Fruit fly (Drosophila melanogaster) whole organism, embryonic: ENCODE data around the gene CG43354.

Experiments
- B-H2 ChIP-seq: fragments of 200-800 bp; sonication (Bioruptor generic); optimal IDR thresholded peaks from 2 replicates; lab custom pipeline; 2018; ENCODE audit warnings: missing biosample characterization, mild to moderate bottlenecking, missing genetic modification characterization
- BEAF-32 ChIP-seq: fragments of 200-800 bp; sonication (Bioruptor generic); optimal IDR thresholded peaks from 3 replicates; lab custom pipeline; 2017; ENCODE audit warnings: missing biosample characterization, missing genetic modification characterization, mild to moderate bottlenecking, moderate library complexity, missing genetic modification reagents
- Bdp1 ChIP-seq: fragments of 200-800 bp; sonication (Bioruptor generic); optimal IDR thresholded peaks from 3 replicates; lab custom pipeline; 2016; ENCODE audit warnings: missing biosample characterization, missing genetic modification characterization
- CG10462 ChIP-seq: fragments of 200-800 bp; sonication (Bioruptor generic); optimal IDR thresholded peaks from 2 replicates; lab custom pipeline; 2016; ENCODE audit warnings: missing biosample characterization, missing genetic modification characterization
- CG11723 ChIP-seq: fragments of 200-800 bp; sonication (Bioruptor generic); optimal IDR thresholded peaks from 2 replicates; lab custom pipeline; 2017; ENCODE audit warnings: missing biosample characterization, mild to moderate bottlenecking, missing genetic modification characterization
- CG12071 ChIP-seq: fragments of 200-800 bp; sonication (Bioruptor generic); optimal IDR thresholded peaks from 3 replicates; lab custom pipeline; 2018; ENCODE audit warnings: missing biosample characterization, mild to moderate bottlenecking, missing genetic modification characterization
- CG1233 ChIP-seq: fragments of 200-800 bp; sonication (Bioruptor generic); optimal IDR thresholded peaks from 4 replicates; lab custom pipeline; 2018; ENCODE audit warnings: missing biosample characterization, mild to moderate bottlenecking, missing genetic modification characterization
- CG14014 ChIP-seq: fragments of 200-800 bp; sonication (Bioruptor generic); IDR thresholded peaks from 2 replicates; pipeline ENCODE4 v1.3.6; 2022; ENCODE audit warnings: missing biosample characterization, missing genetic modification characterization
- CG14860 ChIP-seq: fragments of 200-800 bp; sonication (Bioruptor generic); IDR thresholded peaks from 3 replicates; pipeline ENCODE4 v1.3.6; 2022; ENCODE audit warnings: missing biosample characterization, missing genetic modification characterization; ENCODE audit not compliant: partially characterized antibody
- CG15011 ChIP-seq: fragments of 200-800 bp; sonication (Bioruptor generic); optimal IDR thresholded peaks from 3 replicates; lab custom pipeline; 2018; ENCODE audit warnings: missing biosample characterization, mild to moderate bottlenecking, missing genetic modification characterization
- CG18476 ChIP-seq: fragments of 200-800 bp; sonication (Bioruptor generic); optimal IDR thresholded peaks from 2 replicates; lab custom pipeline; 2016; ENCODE audit warnings: missing biosample characterization, mild to moderate bottlenecking, missing genetic modification characterization
- CG18599 ChIP-seq: fragments of 200-800 bp; sonication (Bioruptor generic); optimal IDR thresholded peaks from 3 replicates; lab custom pipeline; 2017; ENCODE audit warnings: missing biosample characterization, missing genetic modification characterization, mild to moderate bottlenecking, moderate library complexity, missing genetic modification reagents
- CG2875 ChIP-seq: fragments of 200-800 bp; sonication (Bioruptor generic); optimal IDR thresholded peaks from 2 replicates; lab custom pipeline; 2017; ENCODE audit warnings: missing biosample characterization, mild to moderate bottlenecking, missing genetic modification characterization, missing genetic modification reagents
- CG31441 ChIP-seq: fragments of 200-800 bp; sonication (Bioruptor generic); IDR thresholded peaks from 2 replicates; pipeline ENCODE4 v1.3.6; 2022; ENCODE audit warnings: missing biosample characterization, missing genetic modification characterization
- CG33557 ChIP-seq: fragments of 200-800 bp; sonication (Bioruptor generic); optimal IDR thresholded peaks from 2 replicates; lab custom pipeline; 2019; ENCODE audit warnings: missing biosample characterization, mild to moderate bottlenecking, missing genetic modification characterization, moderate library complexity
- CG34422 ChIP-seq: fragments of 200-800 bp; sonication (Bioruptor generic); IDR thresholded peaks from 3 replicates; pipeline ENCODE4 v1.3.6; 2022; ENCODE audit warnings: missing biosample characterization, missing genetic modification characterization
- CG4282 ChIP-seq: fragments of 200-800 bp; sonication (Bioruptor generic); optimal IDR thresholded peaks from 2 replicates; lab custom pipeline; 2016; ENCODE audit warnings: missing biosample characterization, missing genetic modification characterization
- CG5953 ChIP-seq: fragments of 200-800 bp; sonication (Bioruptor generic); IDR thresholded peaks from 2 replicates; pipeline ENCODE4 v1.3.6; 2022; ENCODE audit warnings: missing biosample characterization, missing genetic modification characterization
- CG6791 ChIP-seq: fragments of 200-800 bp; sonication (Bioruptor generic); IDR thresholded peaks from 3 replicates; pipeline ENCODE4 v1.3.6; 2022; ENCODE audit warnings: missing biosample characterization, missing genetic modification characterization; ENCODE audit not compliant: partially characterized antibody
- CG6813 ChIP-seq: fragments of 200-800 bp; sonication (Bioruptor generic); optimal IDR thresholded peaks from 2 replicates; lab custom pipeline; 2017; ENCODE audit warnings: missing biosample characterization, missing genetic modification characterization, mild to moderate bottlenecking, moderate library complexity, missing genetic modification reagents
- CG7839 ChIP-seq: fragments of 200-800 bp; sonication (Bioruptor generic); optimal IDR thresholded peaks from 3 replicates; lab custom pipeline; 2018; ENCODE audit warnings: missing biosample characterization, mild to moderate bottlenecking, missing genetic modification characterization, moderate library complexity
- CG8478 ChIP-seq: fragments of >200 bp; optimal IDR thresholded peaks from 2 replicates; lab custom pipeline; 2018
- CG9727 ChIP-seq: fragments of 200-800 bp; sonication (Bioruptor generic); optimal IDR thresholded peaks from 3 replicates; lab custom pipeline; 2017; ENCODE audit warnings: missing biosample characterization, mild to moderate bottlenecking, missing genetic modification characterization
- Dref ChIP-seq: fragments of 200-800 bp; sonication (Bioruptor generic); IDR thresholded peaks from 2 replicates; pipeline ENCODE4 v1.3.6; 2022; ENCODE audit warnings: missing biosample characterization, missing genetic modification characterization
- Lhr ChIP-seq: fragments of 200-800 bp; sonication (Bioruptor generic); optimal IDR thresholded peaks from 3 replicates; lab custom pipeline; 2017; ENCODE audit warnings: mild to moderate bottlenecking, missing biosample characterization, missing genetic modification reagents, missing genetic modification characterization
- MESR4 ChIP-seq: fragments of 200-800 bp; sonication (Bioruptor generic); optimal IDR thresholded peaks from 2 replicates; lab custom pipeline; 2018; ENCODE audit warnings: missing biosample characterization, mild to moderate bottlenecking, missing genetic modification characterization, moderate library complexity
- Mes4 ChIP-seq: fragments of 200-800 bp; sonication (Bioruptor generic); optimal IDR thresholded peaks from 2 replicates; lab custom pipeline; 2016; ENCODE audit warnings: missing biosample characterization, missing genetic modification characterization
- Myb ChIP-seq: fragments of 200-800 bp; sonication (Bioruptor generic); optimal IDR thresholded peaks from 2 replicates; lab custom pipeline; 2016; ENCODE audit warnings: missing biosample characterization, missing genetic modification characterization
- NfI ChIP-seq: fragments of 200-800 bp; sonication (Bioruptor generic); optimal IDR thresholded peaks from 3 replicates; lab custom pipeline; 2018; ENCODE audit warnings: missing biosample characterization, mild to moderate bottlenecking, missing genetic modification characterization, moderate library complexity
- Rx ChIP-seq: fragments of 200-800 bp; sonication (Bioruptor generic); IDR thresholded peaks from 2 replicates; pipeline ENCODE4 v1.3.6; 2022; ENCODE audit warnings: missing biosample characterization, missing genetic modification characterization
- Scr ChIP-seq: fragments of 200-800 bp; sonication (Bioruptor generic); IDR thresholded peaks from 2 replicates; pipeline ENCODE4 v1.3.6; 2022; ENCODE audit warnings: missing biosample characterization, missing genetic modification characterization; ENCODE audit not compliant: partially characterized antibody
- Side ChIP-seq: fragments of 200-800 bp; sonication (Bioruptor generic); optimal IDR thresholded peaks from 2 replicates; lab custom pipeline; 2016; ENCODE audit warnings: missing biosample characterization, missing genetic modification characterization
- Sry-β ChIP-seq: fragments of 200-800 bp; sonication (Bioruptor generic); optimal IDR thresholded peaks from 2 replicates; lab custom pipeline; 2018; ENCODE audit warnings: missing biosample characterization, mild to moderate bottlenecking, missing genetic modification characterization, moderate library complexity
- Vsx1 ChIP-seq: fragments of 200-800 bp; sonication (Bioruptor generic); optimal IDR thresholded peaks from 2 replicates; lab custom pipeline; 2017; ENCODE audit warnings: missing biosample characterization, mild to moderate bottlenecking, missing genetic modification characterization, missing genetic modification reagents
- amos ChIP-seq: fragments of 200-800 bp; sonication (Bioruptor generic); IDR thresholded peaks from 2 replicates; pipeline ENCODE4 v1.3.6; 2022; ENCODE audit warnings: missing biosample characterization, missing genetic modification characterization; ENCODE audit not compliant: partially characterized antibody
- ara ChIP-seq: fragments of 200-800 bp; sonication (Bioruptor generic); IDR thresholded peaks from 2 replicates; pipeline ENCODE4 v1.3.6; 2022; ENCODE audit warnings: missing biosample characterization, missing genetic modification characterization
- br ChIP-seq: fragments of >200 bp; optimal IDR thresholded peaks from 2 replicates; lab custom pipeline; 2017
- chm ChIP-seq: fragments of 200-800 bp; sonication (Bioruptor generic); IDR thresholded peaks from 2 replicates; pipeline ENCODE4 v1.3.6; 2022; ENCODE audit warnings: missing biosample characterization, missing genetic modification characterization
- ewg ChIP-seq: fragments of 200-800 bp; sonication (Bioruptor generic); optimal IDR thresholded peaks from 3 replicates; lab custom pipeline; 2017; ENCODE audit warnings: mild to moderate bottlenecking, missing biosample characterization, missing genetic modification reagents, missing genetic modification characterization
- fd64A ChIP-seq: fragments of 200-800 bp; sonication (Bioruptor generic); optimal IDR thresholded peaks from 3 replicates; lab custom pipeline; 2018; ENCODE audit warnings: missing biosample characterization, mild to moderate bottlenecking, missing genetic modification characterization
- gce ChIP-seq: fragments of 200-800 bp; sonication (Bioruptor generic); IDR thresholded peaks from 3 replicates; pipeline ENCODE4 v1.3.6; 2022; ENCODE audit warnings: missing biosample characterization, missing genetic modification characterization
- grau ChIP-seq: fragments of 200-800 bp; optimal IDR thresholded peaks from 3 replicates; lab custom pipeline; 2019; ENCODE audit warnings: missing biosample characterization, mild to moderate bottlenecking, missing genetic modification characterization, moderate library complexity
- gro ChIP-seq: fragments of 200-800 bp; sonication (Bioruptor generic); optimal IDR thresholded peaks from 2 replicates; lab custom pipeline; 2016; ENCODE audit warnings: missing biosample characterization, missing genetic modification characterization
- insv ChIP-seq, 2 experiments: fragments of 200-800 bp; sonication (Bioruptor generic); optimal IDR thresholded peaks; 3 replicates each; lab custom pipeline; 2016 to 2018; ENCODE audit warnings: missing biosample characterization in 2 of 2, missing genetic modification characterization in 2 of 2
- kay ChIP-seq: fragments of 200-800 bp; sonication (Bioruptor generic); optimal IDR thresholded peaks from 2 replicates; lab custom pipeline; 2016; ENCODE audit warnings: missing biosample characterization, missing genetic modification characterization
- p53 ChIP-seq: fragments of 200-800 bp; sonication (Bioruptor generic); optimal IDR thresholded peaks from 2 replicates; lab custom pipeline; 2016; ENCODE audit warnings: missing biosample characterization, missing genetic modification characterization
- shn ChIP-seq: fragments of 200-800 bp; sonication (Bioruptor generic); optimal IDR thresholded peaks from 3 replicates; lab custom pipeline; 2016; ENCODE audit warnings: missing biosample characterization, missing genetic modification characterization
- sima ChIP-seq: fragments of 200-800 bp; sonication (Bioruptor generic); optimal IDR thresholded peaks from 2 replicates; lab custom pipeline; 2016; ENCODE audit warnings: missing biosample characterization, missing genetic modification characterization
- tin ChIP-seq: fragments of 200-800 bp; sonication (Bioruptor generic); optimal IDR thresholded peaks from 3 replicates; lab custom pipeline; 2016; ENCODE audit warnings: missing biosample characterization, missing genetic modification characterization
- tx ChIP-seq: fragments of 200-800 bp; sonication (Bioruptor generic); optimal IDR thresholded peaks from 2 replicates; lab custom pipeline; 2016; ENCODE audit warnings: missing biosample characterization, missing genetic modification characterization

Gene CG43354

DNA sequence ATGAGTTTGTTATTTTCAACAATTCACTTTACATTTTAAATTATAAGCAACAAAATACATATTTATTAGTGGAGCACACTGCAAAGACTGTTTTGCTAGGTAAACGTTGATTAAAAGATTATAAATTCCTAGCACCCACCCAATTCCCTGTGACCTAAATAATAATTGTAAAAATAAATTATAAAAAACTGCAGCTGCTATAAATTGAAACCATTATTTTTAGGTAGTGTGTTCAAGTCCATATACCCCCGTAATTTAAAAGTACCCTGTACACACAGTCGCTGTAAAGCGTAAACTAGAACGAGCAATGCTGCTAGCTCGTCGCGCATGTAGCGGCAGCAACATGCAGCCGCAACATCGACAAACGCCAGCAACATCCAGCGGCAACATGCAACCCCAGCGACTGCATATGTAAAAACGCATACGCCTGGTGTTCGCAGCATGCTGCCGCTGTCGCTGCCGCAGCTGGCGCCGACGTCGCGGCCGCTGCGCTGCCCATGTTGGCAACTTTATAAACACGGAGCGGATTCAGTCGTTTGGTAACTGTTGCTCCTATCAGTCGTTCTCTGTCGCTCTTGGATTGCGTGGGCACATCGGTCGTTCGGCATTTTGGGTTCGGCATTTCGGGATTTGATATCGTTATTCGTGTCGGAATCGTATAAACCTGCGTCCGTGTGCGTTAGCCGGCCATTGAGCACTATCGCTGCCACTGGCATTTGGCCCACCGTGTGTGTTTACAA lies 10.5 kb upstream of the CG43354 start, which contains the start of gene Fas3 (continued):
- no peak for TF ChIP-seq CG5953 (GFP tag; lab: Robert Waterston, UW)
- TF ChIP-seq tin (GFP tag; lab: Kevin White, UChicago) = no peak
- TF ChIP-seq Dref (GFP tag; lab: Robert Waterston, UW) = no peak
- TF ChIP-seq CG14014 = no peak; the same call in 1 of the 2 replicates
- TF ChIP-seq Vsx1 (GFP tag; lab: Kevin White, UChicago) = no peak
- peak; percentile 47 for TF ChIP-seq CG6813 (GFP tag; lab: Kevin White, UChicago)
- no peak; the same call in 1 of the 2 replicates for TF ChIP-seq CG31441
- no peak for TF ChIP-seq Bdp1 (GFP tag; lab: Kevin White, UChicago)
- TF ChIP-seq Mes4 (GFP tag; lab: Kevin White, UChicago) = no peak
- TF ChIP-seq MESR4 (GFP tag; lab: Kevin White, UChicago) = no peak
- TF ChIP-seq CG33557 (GFP tag; lab: Kevin White, UChicago) = peak; percentile 8
- TF ChIP-seq CG10462 (GFP tag; lab: Kevin White, UChicago) = no peak
- peak; percentile 70 for TF ChIP-seq CG6791 (GFP tag; lab: Robert Waterston, UW)
- TF ChIP-seq CG11723 = no peak
- peak; percentile 41; the same call in 1 of the 2 replicates for TF ChIP-seq amos (GFP tag; lab: Robert Waterston, UW)
- TF ChIP-seq grau (tag; lab: Kevin White, UChicago) = peak; percentile 15
- TF ChIP-seq Lhr (GFP tag; lab: Kevin White, UChicago) = no peak
- peak; percentile 50 for TF ChIP-seq Side (GFP tag; lab: Kevin White, UChicago)
- TF ChIP-seq Myb (GFP tag; lab: Kevin White, UChicago) = peak; percentile 11
- TF ChIP-seq CG4282 (GFP tag; lab: Kevin White, UChicago) = no peak
- no peak for TF ChIP-seq CG9727 (GFP tag; lab: Kevin White, UChicago)
- TF ChIP-seq fd64A (GFP tag; lab: Kevin White, UChicago) = no peak
- no peak for TF ChIP-seq tx
- no peak for TF ChIP-seq CG18476
- TF ChIP-seq B-H2 (GFP tag; lab: Kevin White, UChicago) = peak; percentile 3
- TF ChIP-seq insv (GFP tag; optimal IDR thresholded peaks at IDR 0.05; lab: Kevin White, UChicago) = no peak
- TF ChIP-seq ewg = no peak
- TF ChIP-seq kay (GFP tag; lab: Kevin White, UChicago) = no peak
- no peak for TF ChIP-seq ara (GFP tag; lab: Robert Waterston, UW)
- peak; percentile 88 for TF ChIP-seq chm (GFP tag; lab: Robert Waterston, UW)
- no peak for TF ChIP-seq NfI (GFP tag; lab: Kevin White, UChicago)
- TF ChIP-seq Rx (GFP tag; lab: Robert Waterston, UW) = no peak
- no peak for TF ChIP-seq CG1233 (GFP tag; lab: Kevin White, UChicago)
- TF ChIP-seq CG34422 = no peak
- TF ChIP-seq BEAF-32 = no peak
- TF ChIP-seq gce = peak; percentile 52; the same call in 1 of the 3 replicates
- peak; percentile 40; the same call in 1 of the 3 replicates for TF ChIP-seq CG14860 (GFP tag; lab: Robert Waterston, UW)
- TF ChIP-seq CG8478 = no peak
- TF ChIP-seq CG18599 = peak; percentile 64
- no peak for TF ChIP-seq p53 (GFP tag; lab: Kevin White, UChicago)
- no peak for TF ChIP-seq CG2875 (GFP tag; lab: Kevin White, UChicago)
- TF ChIP-seq br (lab: Kevin White, UChicago) = no peak
- TF ChIP-seq Sry-β = no peak
- TF ChIP-seq gro = peak; percentile 56
- peak; percentile 55 for TF ChIP-seq Scr (GFP tag; lab: Robert Waterston, UW)
- no peak for TF ChIP-seq CG12071 (GFP tag; lab: Kevin White, UChicago)
- no peak for TF ChIP-seq CG7839 (tag; lab: Kevin White, UChicago)
- no peak for TF ChIP-seq sima
- TF ChIP-seq CG15011 (GFP tag; lab: Kevin White, UChicago) = no peak
- peak; percentile 4 for TF ChIP-seq shn (GFP tag; lab: Kevin White, UChicago)
